Fruit fly (Drosophila melanogaster): ENCODE results near the gene Gr22a.

Gr22a gene

dm6 chr2L:1828282-1828681 is 33.6 kb upstream of the Gr22a start (continued):
- no peak for TF ChIP-seq CG11456 (GFP tag; IDR thresholded peaks at IDR 0.05)

dm6 chr2L:1826400-1826799 is 31.7 kb upstream of the Gr22a start, which contains the start of gene CG31664:
Gene CG31664 (minus strand): TSS chr2L:1826500.
- TF ChIP-seq cas (GFP tag; IDR thresholded peaks at IDR 0.05) (no peak), amos (GFP tag; IDR thresholded peaks at IDR 0.05; ENCODE audit: partially characterized antibody) (no peak), CkIIα-i1 (GFP tag; IDR thresholded peaks at IDR 0.05) (no peak), CG15011 (GFP tag; optimal IDR thresholded peaks at IDR 0.05) (no peak), Jarid2 (GFP tag; optimal IDR thresholded peaks at IDR 0.05) (no peak), eve (GFP tag; optimal IDR thresholded peaks at IDR 0.05) (no peak)

dm6 chr2L:1823231-1823630 is 28.5 kb upstream of the Gr22a start, which contains the start of gene CG31933:
Gene CG31933 (minus strand): TSS chr2L:1823331.
- TF ChIP-seq ab (GFP tag; optimal IDR thresholded peaks at IDR 0.05): no peak
- no peak for TF ChIP-seq lov (optimal IDR thresholded peaks at IDR 0.05)
- no peak for TF ChIP-seq lov (GFP tag; IDR thresholded peaks at IDR 0.05)
- TF ChIP-seq Dp (GFP tag; optimal IDR thresholded peaks at IDR 0.05): no peak
- TF ChIP-seq sens-2 (GFP tag; IDR thresholded peaks at IDR 0.05): no peak
- TF ChIP-seq Gug (GFP tag; IDR thresholded peaks at IDR 0.05): no peak
- no peak for TF ChIP-seq odd (GFP tag; optimal IDR thresholded peaks at IDR 0.05)
- no peak for TF ChIP-seq prd (optimal IDR thresholded peaks at IDR 0.05)
- no peak for TF ChIP-seq prd (GFP tag; IDR thresholded peaks at IDR 0.05)
- TF ChIP-seq CG17328 (GFP tag; IDR thresholded peaks at IDR 0.05): no peak
- TF ChIP-seq CG9437 (GFP tag; optimal IDR thresholded peaks at IDR 0.05): no peak
- TF ChIP-seq CTCF (GFP tag; optimal IDR thresholded peaks at IDR 0.05): no peak
- no peak for TF ChIP-seq Doc2 (GFP tag; IDR thresholded peaks at IDR 0.05)
- TF ChIP-seq CG11695 (GFP tag; IDR thresholded peaks at IDR 0.05): no peak

dm6 chr2L:1810429-1810828 is 15.7 kb upstream of the Gr22a start:
- 0 out of 3 replicates have a peak, but pooled peaks have one; percentile 41 for TF ChIP-seq CG6791 (GFP tag; IDR thresholded peaks at IDR 0.05; ENCODE audit: partially characterized antibody)
- TF ChIP-seq CG11456 (GFP tag; IDR thresholded peaks at IDR 0.05): peak; percentile 58; the same call in 1 of the 3 replicates
- TF ChIP-seq Mrtf (GFP tag; IDR thresholded peaks at IDR 0.05): peak; percentile 55; the same call in 2 of the 3 replicates
- 0 out of 2 replicates have a peak, but pooled peaks have one; percentile 37 for TF ChIP-seq Poxn (GFP tag; IDR thresholded peaks at IDR 0.05)
- TF ChIP-seq Gsc (GFP tag; IDR thresholded peaks at IDR 0.05): peak; percentile 16; the same call in 1 of the 2 replicates

dm6 chr2L:1793168-1793567 is 1.5 kb downstream of the Gr22a start, which contains the start of gene Gr22b:
Gene Gr22b (minus strand): TSS chr2L:1793268.
- TF ChIP-seq CG11723 (GFP tag; optimal IDR thresholded peaks at IDR 0.05) (no peak), BEAF-32 (GFP tag; optimal IDR thresholded peaks at IDR 0.05) (no peak), ab (GFP tag; optimal IDR thresholded peaks at IDR 0.05) (no peak), zf30C (GFP tag; optimal IDR thresholded peaks at IDR 0.05) (no peak), bowl (GFP tag; IDR thresholded peaks at IDR 0.05) (no peak), dimm (GFP tag; IDR thresholded peaks at IDR 0.05) (no peak), fd96Cb (tag; optimal IDR thresholded peaks at IDR 0.05) (no peak), CG5953 (GFP tag; IDR thresholded peaks at IDR 0.05) (no peak), vnd (GFP tag; IDR thresholded peaks at IDR 0.05; ENCODE audit: partially characterized antibody) (no peak), CG34224 (GFP tag; IDR thresholded peaks at IDR 0.05; ENCODE audit: partially characterized antibody) (no peak), CG8089 (GFP tag; optimal IDR thresholded peaks at IDR 0.05) (no peak), E2f2 (GFP tag; IDR thresholded peaks at IDR 0.05) (no peak), CG12299 (tag; optimal IDR thresholded peaks at IDR 0.05) (no peak)

Data from whole organism, embryonic.